Fruit fly (Drosophila melanogaster) whole organism, embryonic: Measurements from ENCODE around the gene CG33772.

Source experiments
- CG1024 ChIP-seq: fragments of 200-800 bp; sonication (Bioruptor generic); IDR thresholded peaks from 2 replicates; pipeline ENCODE4 v1.3.6; 2022; ENCODE audit warnings: missing biosample characterization, missing genetic modification characterization
- CG10274 ChIP-seq: fragments of 200-800 bp; sonication (Bioruptor generic); optimal IDR thresholded peaks from 3 replicates; lab custom pipeline; 2017; ENCODE audit warnings: missing biosample characterization, mild to moderate bottlenecking, missing genetic modification characterization
- CG10366 ChIP-seq: fragments of 200-800 bp; sonication (Bioruptor generic); IDR thresholded peaks from 2 replicates; pipeline ENCODE4 v1.3.6; 2022; ENCODE audit warnings: missing biosample characterization, missing genetic modification characterization
- CG11723 ChIP-seq: fragments of 200-800 bp; sonication (Bioruptor generic); optimal IDR thresholded peaks from 2 replicates; lab custom pipeline; 2017; ENCODE audit warnings: missing biosample characterization, mild to moderate bottlenecking, missing genetic modification characterization
- CG12659 ChIP-seq: fragments of 200-800 bp; sonication (Bioruptor generic); optimal IDR thresholded peaks from 3 replicates; lab custom pipeline; 2017; ENCODE audit warnings: mild to moderate bottlenecking, missing biosample characterization, missing genetic modification reagents, missing genetic modification characterization
- CG15011 ChIP-seq: fragments of 200-800 bp; sonication (Bioruptor generic); optimal IDR thresholded peaks from 3 replicates; lab custom pipeline; 2018; ENCODE audit warnings: missing biosample characterization, mild to moderate bottlenecking, missing genetic modification characterization
- CG1602 ChIP-seq: fragments of 200-800 bp; sonication (Bioruptor generic); optimal IDR thresholded peaks from 3 replicates; lab custom pipeline; 2016; ENCODE audit warnings: missing biosample characterization, missing genetic modification characterization
- CG30431 ChIP-seq: fragments of 200-800 bp; sonication (Bioruptor generic); optimal IDR thresholded peaks from 2 replicates; lab custom pipeline; 2017; ENCODE audit warnings: missing biosample characterization, missing genetic modification characterization
- CG3407 ChIP-seq: fragments of 200-800 bp; sonication (Bioruptor generic); optimal IDR thresholded peaks from 2 replicates; lab custom pipeline; 2018; ENCODE audit warnings: missing biosample characterization, mild to moderate bottlenecking, missing genetic modification characterization
- CG3726 ChIP-seq: fragments of 200-800 bp; sonication (Bioruptor generic); IDR thresholded peaks from 3 replicates; pipeline ENCODE4, ENCODE4 v1.3.6; 2022; ENCODE audit warnings: missing biosample characterization, missing genetic modification characterization
- CG6254 ChIP-seq: fragments of 200-800 bp; sonication (Bioruptor generic); optimal IDR thresholded peaks from 3 replicates; lab custom pipeline; 2017; ENCODE audit warnings: mild to moderate bottlenecking, missing biosample characterization, missing genetic modification reagents, missing genetic modification characterization
- CG9215 ChIP-seq: fragments of 200-800 bp; sonication (Bioruptor generic); IDR thresholded peaks from 2 replicates; pipeline ENCODE4 v1.3.6; 2022; ENCODE audit warnings: missing biosample characterization, missing genetic modification characterization
- CG9727 ChIP-seq: fragments of 200-800 bp; sonication (Bioruptor generic); optimal IDR thresholded peaks from 3 replicates; lab custom pipeline; 2017; ENCODE audit warnings: missing biosample characterization, mild to moderate bottlenecking, missing genetic modification characterization
- H15 ChIP-seq: fragments of 200-800 bp; sonication (Bioruptor generic); IDR thresholded peaks from 3 replicates; pipeline ENCODE4 v1.3.6; 2022; ENCODE audit warnings: missing biosample characterization, missing genetic modification characterization
- Med ChIP-seq: fragments of 200-800 bp; sonication (Bioruptor generic); peaks from one replicate; lab custom pipeline; 2016; ENCODE audit warnings: missing biosample characterization, missing genetic modification characterization, mild to moderate bottlenecking, inconsistent platforms, moderate library complexity
- Ptx1 ChIP-seq: fragments of 200-800 bp; sonication (Bioruptor generic); IDR thresholded peaks from 2 replicates; pipeline ENCODE4 v1.3.6; 2022; ENCODE audit warnings: missing biosample characterization, missing genetic modification characterization
- Rfx ChIP-seq: fragments of 200-800 bp; sonication (Bioruptor generic); IDR thresholded peaks from 2 replicates; pipeline ENCODE4 v1.3.6; 2022; ENCODE audit warnings: missing biosample characterization, missing genetic modification characterization
- Sox100B ChIP-seq: fragments of 200-800 bp; sonication (Bioruptor generic); optimal IDR thresholded peaks from 3 replicates; lab custom pipeline; 2018; ENCODE audit warnings: missing biosample characterization, mild to moderate bottlenecking, missing genetic modification characterization
- Sox102F ChIP-seq: fragments of 200-800 bp; sonication (Bioruptor generic); optimal IDR thresholded peaks from 2 replicates; lab custom pipeline; 2018; ENCODE audit warnings: missing biosample characterization, mild to moderate bottlenecking, missing genetic modification characterization, moderate library complexity
- TFAM ChIP-seq: fragments of 200-800 bp; sonication (Bioruptor generic); optimal IDR thresholded peaks from 2 replicates; lab custom pipeline; 2017; ENCODE audit warnings: missing biosample characterization, missing genetic modification characterization, inconsistent platforms
- Xrp1 ChIP-seq: fragments of 200-800 bp; sonication (Bioruptor generic); IDR thresholded peaks from 2 replicates; pipeline ENCODE4 v1.3.6; 2022; ENCODE audit warnings: missing biosample characterization, missing genetic modification characterization
- ci ChIP-seq: fragments of 200-800 bp; sonication (Bioruptor generic); IDR thresholded peaks from 3 replicates; pipeline ENCODE4 v1.3.6; 2022; ENCODE audit warnings: missing biosample characterization, missing genetic modification characterization
- corto ChIP-seq: fragments of 200-800 bp; sonication (Bioruptor generic); optimal IDR thresholded peaks from 2 replicates; lab custom pipeline; 2016; ENCODE audit warnings: missing biosample characterization, mild to moderate bottlenecking, missing genetic modification characterization, moderate library complexity
- crp ChIP-seq, 2 experiments: fragments of 200-800 bp; sonication (Bioruptor generic); optimal IDR thresholded peaks; 2 replicates in 1 of 2; 3 replicates in 1 of 2; lab custom pipeline; 2017; ENCODE audit warnings: missing biosample characterization in 2 of 2, missing genetic modification characterization in 2 of 2, mild to moderate bottlenecking in 1 of 2, moderate library complexity in 1 of 2
- dpn ChIP-seq, 2 experiments: fragments of 200-800 bp; sonication (Bioruptor generic); optimal IDR thresholded peaks; 3 replicates each; lab custom pipeline; 2016; ENCODE audit warnings: missing biosample characterization in 2 of 2, missing genetic modification characterization in 2 of 2
- dysf ChIP-seq: fragments of 200-800 bp; sonication (Bioruptor generic); IDR thresholded peaks from 3 replicates; pipeline ENCODE4 v1.3.6; 2022; ENCODE audit warnings: missing biosample characterization, missing genetic modification characterization
- eve ChIP-seq, 2 experiments: fragments of >200 bp; optimal IDR thresholded peaks; 2 replicates each; lab custom pipeline; 2017; ENCODE audit warnings: missing biosample characterization in 2 of 2, missing genetic modification characterization in 2 of 2
- hkb ChIP-seq, 2 experiments: fragments of 200-800 bp in 1 of 2; fragments of >200 bp in 1 of 2; sonication (Bioruptor generic) in 1 of 2; IDR thresholded peaks in 1 of 2; optimal IDR thresholded peaks in 1 of 2; 2 replicates each; pipeline versions ENCODE4 v1.3.6 to Lab custom; 2017 to 2022; ENCODE audit warnings: missing biosample characterization in 1 of 2, missing genetic modification characterization in 1 of 2
- jumu ChIP-seq: fragments of 200-800 bp; sonication (Bioruptor generic); optimal IDR thresholded peaks from 3 replicates; lab custom pipeline; 2016; ENCODE audit warnings: missing biosample characterization, missing genetic modification characterization
- lbe ChIP-seq: fragments of 200-800 bp; sonication (Bioruptor generic); optimal IDR thresholded peaks from 2 replicates; lab custom pipeline; 2016; ENCODE audit warnings: missing biosample characterization, mild to moderate bottlenecking, missing genetic modification characterization
- maf-S ChIP-seq: fragments of 200-800 bp; sonication (Bioruptor generic); optimal IDR thresholded peaks from 2 replicates; lab custom pipeline; 2016; ENCODE audit warnings: missing biosample characterization, missing genetic modification characterization
- sisA ChIP-seq: fragments of 200-800 bp; sonication (Bioruptor generic); IDR thresholded peaks from 2 replicates; pipeline ENCODE4 v1.3.6; 2022; ENCODE audit warnings: missing biosample characterization, missing genetic modification characterization
- so ChIP-seq: fragments of 200-800 bp; sonication (Bioruptor generic); IDR thresholded peaks from 3 replicates; pipeline ENCODE4 v1.3.6; 2022; ENCODE audit warnings: missing biosample characterization, missing genetic modification characterization
- tap ChIP-seq: fragments of 200-800 bp; optimal IDR thresholded peaks from 3 replicates; lab custom pipeline; 2019; ENCODE audit warnings: missing biosample characterization, mild to moderate bottlenecking, missing genetic modification characterization, moderate library complexity
- tll ChIP-seq, 2 experiments: fragments of 200-800 bp in 1 of 2; fragments of >200 bp in 1 of 2; sonication (Bioruptor generic) in 1 of 2; optimal IDR thresholded peaks; 2 replicates each; lab custom pipeline; 2017 to 2019; ENCODE audit warnings: missing biosample characterization in 2 of 2, missing genetic modification characterization in 2 of 2, mild to moderate bottlenecking in 1 of 2, moderate library complexity in 1 of 2
- tx ChIP-seq: fragments of 200-800 bp; sonication (Bioruptor generic); optimal IDR thresholded peaks from 2 replicates; lab custom pipeline; 2016; ENCODE audit warnings: missing biosample characterization, missing genetic modification characterization

The CG33772 gene

dm6 chr3L:22665110-22665509 lies 12.8 kb upstream of the CG33772 start (continued):
- TF ChIP-seq corto (no peak), CG3407 (GFP tag; lab: Kevin White, UChicago) (no peak), Sox102F (GFP tag; lab: Kevin White, UChicago) (peak; percentile 21), lbe (GFP tag; lab: Kevin White, UChicago) (no peak), CG12659 (GFP tag; lab: Kevin White, UChicago) (no peak), Xrp1 (GFP tag; lab: Robert Waterston, UW) (no peak), CG3726 (GFP tag; lab: Robert Waterston, UW) (0 out of 3 replicates have a peak, but pooled peaks have one; percentile 27), Rfx (GFP tag; lab: Robert Waterston, UW) (0 out of 2 replicates have a peak, but pooled peaks have one; percentile 6), Ptx1 (peak; percentile 34; the same call in 1 of the 2 replicates), CG9215 (GFP tag; lab: Robert Waterston, UW) (no peak), CG6254 (GFP tag; lab: Kevin White, UChicago) (no peak), CG1024 (GFP tag; lab: Robert Waterston, UW) (0 out of 2 replicates have a peak, but pooled peaks have one; percentile 5), tap (tag; lab: Kevin White, UChicago) (no peak), Sox100B (GFP tag; lab: Kevin White, UChicago) (no peak), ci (peak; percentile 61; the same call in 1 of the 3 replicates), dysf (GFP tag; lab: Robert Waterston, UW) (peak; percentile 26; the same call in 1 of the 3 replicates), CG10366 (peak; percentile 13; the same call in 1 of the 2 replicates), CG10274 (GFP tag; lab: Kevin White, UChicago) (no peak), Med (peak; percentile 73), maf-S (no peak), CG9727 (GFP tag; lab: Kevin White, UChicago) (peak; percentile 30), CG30431 (GFP tag; lab: Kevin White, UChicago) (peak; percentile 8), sisA (GFP tag; lab: Robert Waterston, UW) (peak; percentile 44; the same call in 1 of the 2 replicates), H15 (GFP tag; lab: Robert Waterston, UW) (0 out of 3 replicates have a peak, but pooled peaks have one; percentile 24), dpn (GFP tag; optimal IDR thresholded peaks at IDR 0.05; lab: Kevin White, UChicago) (no peak), tx (GFP tag; lab: Kevin White, UChicago) (no peak), CG1602 (GFP tag; lab: Kevin White, UChicago) (peak; percentile 19)

- TF ChIP-seq crp (GFP tag; optimal IDR thresholded peaks at IDR 0.05; lab: Kevin White, UChicago) (no peak), so (GFP tag; lab: Robert Waterston, UW) (no peak), jumu (GFP tag; lab: Kevin White, UChicago) (no peak), TFAM (no peak), tll (GFP tag; optimal IDR thresholded peaks at IDR 0.05; lab: Kevin White, UChicago) (no peak), hkb (optimal IDR thresholded peaks at IDR 0.05; lab: Kevin White, UChicago) (no peak), hkb (GFP tag; IDR thresholded peaks at IDR 0.05; lab: Robert Waterston, UW) (no peak)
Measured at dm6 chr3L:22649096-22649495, 3.2 kb downstream of the CG33772 start, which contains the start of gene CG33771. CG33771 (plus strand) TSS chr3L:22649396.

dm6 chr3L:22648372-22648771 lies 4.0 kb downstream of the CG33772 start, which contains the start of gene CG33770:
CG33770 (plus strand) TSS chr3L:22648672.
- no peak for TF ChIP-seq CG15011 (GFP tag; lab: Kevin White, UChicago)
- TF ChIP-seq CG3726 (GFP tag; lab: Robert Waterston, UW), result no peak
- no peak for TF ChIP-seq CG11723 (GFP tag; lab: Kevin White, UChicago)
- no peak for TF ChIP-seq Ptx1
- TF ChIP-seq eve (GFP tag; optimal IDR thresholded peaks at IDR 0.05; lab: Kevin White, UChicago), result no peak
